Fruit fly (Drosophila melanogaster): Measurements from ENCODE around the gene CG15531.
A peak's percentile ranks its signal among the peaks of the same experiment; 100 is the strongest.

CG15531 gene

dm6 chr3R:30191462-30191874 lies 4.6 kb downstream of the CG15531 start (continued):
- peak; percentile 15 for TF ChIP-seq CG12155 (GFP tag; optimal IDR thresholded peaks at IDR 0.05)
- TF ChIP-seq Elba2 (GFP tag; optimal IDR thresholded peaks at IDR 0.05) = no peak
- peak; percentile 31; the same call in 1 of the 2 replicates for TF ChIP-seq CG14441 (GFP tag; IDR thresholded peaks at IDR 0.05)
- no peak for TF ChIP-seq CG2875 (GFP tag; optimal IDR thresholded peaks at IDR 0.05)
- no peak for TF ChIP-seq CG14860 (GFP tag; IDR thresholded peaks at IDR 0.05; ENCODE audit: partially characterized antibody)
- peak; percentile 53 for TF ChIP-seq grau (tag; optimal IDR thresholded peaks at IDR 0.05)
- TF ChIP-seq Dek (tag; optimal IDR thresholded peaks at IDR 0.05) = no peak
- peak; percentile 83 for TF ChIP-seq CG17361 (GFP tag; IDR thresholded peaks at IDR 0.05)
- TF ChIP-seq Taf1 (GFP tag; IDR thresholded peaks at IDR 0.05) = no peak
- no peak for TF ChIP-seq CG18764 (GFP tag; optimal IDR thresholded peaks at IDR 0.05)
- peak; percentile 53 for TF ChIP-seq CG30403 (GFP tag; optimal IDR thresholded peaks at IDR 0.05)
- TF ChIP-seq sens (GFP tag) = peak; percentile 94
- peak; percentile 54 for TF ChIP-seq slp2 (GFP tag; optimal IDR thresholded peaks at IDR 0.05)
- no peak for TF ChIP-seq sna (GFP tag; IDR thresholded peaks at IDR 0.05; ENCODE audit: partially characterized antibody)
- no peak for TF ChIP-seq CG10274 (GFP tag; optimal IDR thresholded peaks at IDR 0.05)
- TF ChIP-seq CG4617 (GFP tag; optimal IDR thresholded peaks at IDR 0.05; ENCODE audit: borderline replicate concordance) = no peak
- no peak for TF ChIP-seq CG6254 (GFP tag; optimal IDR thresholded peaks at IDR 0.05)
- no peak for TF ChIP-seq vfl (GFP tag; optimal IDR thresholded peaks at IDR 0.05)
- peak; percentile 37 for TF ChIP-seq CG1647 (GFP tag; optimal IDR thresholded peaks at IDR 0.05)
- no peak for TF ChIP-seq kni (GFP tag; optimal IDR thresholded peaks at IDR 0.05)
- no peak for TF ChIP-seq disco-r (GFP tag; optimal IDR thresholded peaks at IDR 0.05)
- no peak for TF ChIP-seq otp (GFP tag; IDR thresholded peaks at IDR 0.05)
- TF ChIP-seq pb (GFP tag; optimal IDR thresholded peaks at IDR 0.05) = peak; percentile 47
- no peak for TF ChIP-seq MTF-1 (GFP tag; optimal IDR thresholded peaks at IDR 0.05; ENCODE audit: borderline replicate concordance)
- peak; percentile 13 for TF ChIP-seq fu2 (GFP tag; optimal IDR thresholded peaks at IDR 0.05)
- peak; percentile 51 for TF ChIP-seq CG17385 (GFP tag; optimal IDR thresholded peaks at IDR 0.05)
- TF ChIP-seq H2.0 (GFP tag; IDR thresholded peaks at IDR 0.05) = no peak
- no peak for TF ChIP-seq pros (GFP tag; optimal IDR thresholded peaks at IDR 0.05)
- TF ChIP-seq C15 (GFP tag; IDR thresholded peaks at IDR 0.05) = no peak
- TF ChIP-seq Dp (GFP tag; optimal IDR thresholded peaks at IDR 0.05) = no peak
- TF ChIP-seq CG43689 (GFP tag; IDR thresholded peaks at IDR 0.05) = no peak
- TF ChIP-seq gro (GFP tag; optimal IDR thresholded peaks at IDR 0.05) = no peak
- no peak for TF ChIP-seq BtbVII (GFP tag; optimal IDR thresholded peaks at IDR 0.05)
- no peak for TF ChIP-seq stwl (tag; optimal IDR thresholded peaks at IDR 0.05)
- no peak for TF ChIP-seq NC2α (GFP tag; optimal IDR thresholded peaks at IDR 0.05)
- TF ChIP-seq crol (GFP tag; IDR thresholded peaks at IDR 0.05) = no peak
- peak; percentile 57 for TF ChIP-seq Antp (GFP tag; optimal IDR thresholded peaks at IDR 0.05)
- peak; percentile 37 for TF ChIP-seq Atf-2 (GFP tag; optimal IDR thresholded peaks at IDR 0.05)
- TF ChIP-seq mld (GFP tag; IDR thresholded peaks at IDR 0.05; ENCODE audit: partially characterized antibody) = no peak
- no peak for TF ChIP-seq ranshi (GFP tag; IDR thresholded peaks at IDR 0.05)
- TF ChIP-seq aop (GFP tag; IDR thresholded peaks at IDR 0.05) = no peak
- TF ChIP-seq prd (optimal IDR thresholded peaks at IDR 0.05) = no peak
- TF ChIP-seq prd (GFP tag; IDR thresholded peaks at IDR 0.05) = peak; percentile 6; the same call in 1 of the 3 replicates
- TF ChIP-seq Jarid2 (GFP tag; optimal IDR thresholded peaks at IDR 0.05) = no peak
- no peak for TF ChIP-seq dati (GFP tag; IDR thresholded peaks at IDR 0.05)
- no peak for TF ChIP-seq Bgb (GFP tag; IDR thresholded peaks at IDR 0.05; ENCODE audit: partially characterized antibody)
- TF ChIP-seq CG16863 (GFP tag; optimal IDR thresholded peaks at IDR 0.05) = peak; percentile 61
- peak; percentile 34 for TF ChIP-seq az2 (GFP tag; optimal IDR thresholded peaks at IDR 0.05)
- TF ChIP-seq CG31441 (GFP tag; IDR thresholded peaks at IDR 0.05) = peak; percentile 45; the same call in 1 of the 2 replicates
- TF ChIP-seq insv (GFP tag; optimal IDR thresholded peaks at IDR 0.05) = no peak
- no peak for TF ChIP-seq CG8281 (tag; optimal IDR thresholded peaks at IDR 0.05)
- no peak for TF ChIP-seq jing (GFP tag; optimal IDR thresholded peaks at IDR 0.05)

Data from whole organism, embryonic.